Worm (Caenorhabditis elegans): ENCODE results near the gene swsn-7.

DNA sequence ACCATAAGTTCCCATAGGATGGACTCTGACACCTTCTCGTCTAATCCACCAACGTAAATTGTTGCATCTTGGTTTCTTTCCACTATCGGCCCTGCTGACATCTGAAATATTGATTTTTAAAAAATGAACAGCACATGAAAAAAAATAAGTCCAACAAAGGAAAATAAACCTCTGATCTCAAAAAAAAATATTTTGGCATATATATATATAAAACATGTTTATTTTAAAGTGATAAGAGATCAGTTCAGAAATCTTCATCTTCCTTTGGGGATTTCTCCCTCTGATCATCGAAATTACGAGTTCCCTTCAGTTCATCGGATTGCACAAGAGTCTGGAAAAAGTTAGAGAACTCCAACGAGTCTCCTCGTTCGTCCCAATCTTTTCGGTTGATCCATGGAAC is 8.1 kb upstream of the swsn-7 start, which contains the start of gene sap-49:
- TF ChIP-seq ets-4 (GFP tag; optimal IDR thresholded peaks at IDR 0.05) (no peak), cebp-2 (GFP tag; IDR thresholded peaks at IDR 0.05) (no peak), snpc-4 (GFP tag; optimal IDR thresholded peaks at IDR 0.05) (no peak), snpc-4 (tag; optimal IDR thresholded peaks at IDR 0.05) (no peak), B0336.3 (GFP tag; IDR thresholded peaks at IDR 0.05) (no peak), C17E4.6 (GFP tag; IDR thresholded peaks at IDR 0.05) (no peak), dpl-1 (GFP tag; optimal IDR thresholded peaks at IDR 0.05) (no peak), hmg-20 (GFP tag; IDR thresholded peaks at IDR 0.05) (no peak)
